Worm (Caenorhabditis elegans) whole organism, young adult: ENCODE data around the gene Y49F6B.13.

Source experiments
- D2030.7 ChIP-seq: fragments of 200-800 bp; sonication (Bioruptor generic); IDR thresholded peaks from 2 replicates; pipeline ENCODE4 v1.3.6; 2022; ENCODE audit warnings: missing genetic modification reagents, missing genetic modification characterization, missing compliant biosample characterization
- ama-1 ChIP-seq, 3 experiments: fragments of 150-350 bp in 1 of 3; sonication (generic microtip) in 2 of 3; optimal IDR thresholded peaks; 2 replicates each; lab custom pipeline; 2014 to 2018; ENCODE audit warnings: missing biosample characterization in 2 of 3, missing genetic modification characterization in 2 of 3, missing genetic modification reagents in 2 of 3
- efl-1 ChIP-seq: fragments of 150-350 bp; optimal IDR thresholded peaks from 2 replicates; lab custom pipeline; 2014; ENCODE audit warnings: missing biosample characterization, missing genetic modification reagents, missing genetic modification characterization
- nfya-1 ChIP-seq: sonication (generic microtip); optimal IDR thresholded peaks from 2 replicates; lab custom pipeline; 2017; ENCODE audit warnings: antibody characterized with exemption, missing compliant biosample characterization, missing genetic modification characterization, borderline replicate concordance; ENCODE audit not compliant: insufficient read depth
- snpc-1.1 ChIP-seq: sonication (generic microtip); optimal IDR thresholded peaks from 2 replicates; lab custom pipeline; 2017; ENCODE audit warnings: missing genetic modification characterization, mild to moderate bottlenecking, missing compliant biosample characterization, antibody characterized with exemption, moderate library complexity, missing genotype, missing genetic modification reagents; ENCODE audit not compliant: insufficient read depth
- snpc-4 ChIP-seq, 5 experiments: fragments of 150-350 bp in 1 of 5; sonication (generic microtip) in 4 of 5; optimal IDR thresholded peaks; 2 replicates each; lab custom pipeline; 2014 to 2018; ENCODE audit warnings: missing genetic modification characterization in 5 of 5, missing biosample characterization in 3 of 5, antibody characterized with exemption in 2 of 5, mild to moderate bottlenecking in 2 of 5, missing compliant biosample characterization in 2 of 5, missing genotype in 2 of 5, moderate library complexity in 2 of 5, missing genetic modification reagents in 1 of 5
- tlf-1 ChIP-seq: fragments of 200-800 bp; sonication (Bioruptor generic); optimal IDR thresholded peaks from 2 replicates; lab custom pipeline; 2018; ENCODE audit warnings: mild to moderate bottlenecking, missing genetic modification characterization, missing compliant biosample characterization

DNA sequence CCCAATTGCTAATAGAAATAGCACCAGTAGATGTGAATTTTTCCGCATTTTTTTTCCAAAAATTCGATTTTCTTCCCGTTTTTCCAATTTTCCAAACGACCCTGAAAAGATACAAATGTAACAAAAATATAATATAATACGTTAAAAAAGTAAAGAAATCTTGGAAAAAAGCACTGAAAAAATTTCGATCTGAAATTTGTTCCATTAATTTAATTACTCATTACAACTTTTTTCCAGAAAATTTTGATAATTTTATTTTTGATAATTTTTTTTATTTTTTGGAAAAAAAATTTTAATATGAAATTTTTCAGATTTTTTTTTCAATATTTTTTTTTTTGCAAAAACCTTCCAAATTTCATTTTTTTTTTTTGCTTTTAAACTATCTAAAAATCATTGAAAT is 35.1 kb downstream of the Y49F6B.13 start, which contains the start of gene skpo-2:
- no peak for TF ChIP-seq snpc-4 (GFP tag; optimal IDR thresholded peaks at IDR 0.05; lab: Kevin White, UChicago)
- TF ChIP-seq snpc-4 (tag; optimal IDR thresholded peaks at IDR 0.05; lab: Kevin White, UChicago): no peak
- no peak for TF ChIP-seq efl-1 (GFP tag; lab: Kevin White, UChicago)
- TF ChIP-seq D2030.7 (GFP tag; lab: Robert Waterston, UW): no peak
- TF ChIP-seq ama-1 (optimal IDR thresholded peaks at IDR 0.05; lab: Kevin White, UChicago): no peak
- TF ChIP-seq ama-1 (GFP tag; optimal IDR thresholded peaks at IDR 0.05; lab: Kevin White, UChicago): no peak
- TF ChIP-seq tlf-1 (GFP tag; lab: Kevin White, UChicago): no peak
- TF ChIP-seq nfya-1 (tag; lab: Kevin White, UChicago): no peak
- no peak for TF ChIP-seq snpc-1.1 (tag; lab: Kevin White, UChicago)
